Fruit fly (Drosophila melanogaster): ENCODE results near the gene EMC4.

The EMC4 gene

DNA sequence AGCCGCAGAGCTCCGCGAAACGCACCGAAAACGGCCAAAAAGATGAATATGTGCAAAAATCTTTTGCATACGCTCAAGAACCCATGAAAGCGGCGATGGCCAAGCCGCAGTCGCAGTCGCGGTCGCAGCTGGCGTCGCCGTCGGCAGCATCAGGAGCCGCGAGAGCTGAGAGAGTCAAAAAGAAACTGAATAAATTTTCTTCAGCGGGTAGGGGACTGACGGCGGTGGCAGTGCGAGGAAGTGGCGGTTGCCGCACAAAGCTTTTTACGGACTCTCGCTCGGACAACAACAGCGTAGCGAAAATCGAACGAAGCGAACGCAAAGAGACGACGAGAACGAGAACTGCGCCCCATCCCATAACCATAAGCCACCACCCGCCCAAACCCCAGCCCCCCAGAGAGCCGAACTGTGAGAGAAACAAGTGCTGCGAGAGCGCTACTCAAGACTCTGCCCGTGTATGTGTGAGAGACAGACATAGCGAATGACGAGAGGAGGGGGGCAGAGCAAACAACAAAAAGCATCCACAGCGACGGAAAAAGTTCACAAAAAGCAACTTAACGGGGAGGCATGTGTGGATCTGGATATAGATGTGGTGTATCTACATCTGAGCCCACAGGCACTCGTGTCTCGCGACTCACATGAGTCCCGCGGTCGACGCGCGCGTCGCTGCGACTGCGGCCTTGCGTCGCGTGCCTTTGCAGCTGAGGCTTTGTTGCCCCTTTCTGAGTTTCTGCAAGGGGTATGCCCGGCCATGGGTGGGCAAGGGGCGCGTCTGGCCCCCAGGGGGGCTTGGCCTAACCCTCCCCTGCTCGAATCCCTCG is 32.7 kb downstream of the EMC4 start, which contains the start of gene jim (continued):
- no peak for TF ChIP-seq CG8281 (tag; optimal IDR thresholded peaks at IDR 0.05)
- TF ChIP-seq PHDP (tag; optimal IDR thresholded peaks at IDR 0.05) = peak; percentile 28
- TF ChIP-seq Meics (GFP tag; optimal IDR thresholded peaks at IDR 0.05) = peak; percentile 4
- TF ChIP-seq crol (GFP tag; IDR thresholded peaks at IDR 0.05) = peak; percentile 97
- no peak for TF ChIP-seq Xrp1 (GFP tag; IDR thresholded peaks at IDR 0.05)
- TF ChIP-seq sob (GFP tag; IDR thresholded peaks at IDR 0.05) = no peak
- no peak for TF ChIP-seq sim (GFP tag; IDR thresholded peaks at IDR 0.05)
- no peak for TF ChIP-seq repo (GFP tag; optimal IDR thresholded peaks at IDR 0.05)
- no peak for TF ChIP-seq sens-2 (GFP tag; IDR thresholded peaks at IDR 0.05)
- no peak for TF ChIP-seq CG10209 (GFP tag; optimal IDR thresholded peaks at IDR 0.05)
- TF ChIP-seq C15 (GFP tag; IDR thresholded peaks at IDR 0.05) = no peak
- no peak for TF ChIP-seq Hr39 (optimal IDR thresholded peaks at IDR 0.05)
- no peak for TF ChIP-seq E2f2 (GFP tag; IDR thresholded peaks at IDR 0.05)
- TF ChIP-seq tgo (GFP tag; IDR thresholded peaks at IDR 0.05) = no peak
- no peak for TF ChIP-seq CrebB (tag; optimal IDR thresholded peaks at IDR 0.05)
- TF ChIP-seq CG4328 (GFP tag; optimal IDR thresholded peaks at IDR 0.05) = no peak
- peak; percentile 58 for TF ChIP-seq pros (GFP tag; optimal IDR thresholded peaks at IDR 0.05)
- no peak for TF ChIP-seq Bteb2 (GFP tag; optimal IDR thresholded peaks at IDR 0.05)
- no peak for TF ChIP-seq lola (GFP tag; optimal IDR thresholded peaks at IDR 0.05)
- TF ChIP-seq Med (GFP tag) = peak; percentile 77
- TF ChIP-seq prd (optimal IDR thresholded peaks at IDR 0.05) = no peak
- no peak for TF ChIP-seq prd (GFP tag; IDR thresholded peaks at IDR 0.05)
- TF ChIP-seq Adf1 (GFP tag; IDR thresholded peaks at IDR 0.05) = peak; percentile 98
- no peak for TF ChIP-seq CG30431 (GFP tag; optimal IDR thresholded peaks at IDR 0.05)
- peak; percentile 65 for TF ChIP-seq sna (GFP tag; IDR thresholded peaks at IDR 0.05; ENCODE audit: partially characterized antibody)
- no peak for TF ChIP-seq h (optimal IDR thresholded peaks at IDR 0.05)
- TF ChIP-seq CG1792 (GFP tag; optimal IDR thresholded peaks at IDR 0.05) = no peak
- TF ChIP-seq vfl (GFP tag; optimal IDR thresholded peaks at IDR 0.05) = no peak
- no peak; the same call in 2 of the 3 replicates for TF ChIP-seq Dbx (GFP tag; IDR thresholded peaks at IDR 0.05)
- TF ChIP-seq psq (GFP tag; optimal IDR thresholded peaks at IDR 0.05) = peak; percentile 9
- no peak for TF ChIP-seq CG13296 (GFP tag; optimal IDR thresholded peaks at IDR 0.05)
- TF ChIP-seq sug (tag; optimal IDR thresholded peaks at IDR 0.05) = peak; percentile 78
- TF ChIP-seq CG32772 (GFP tag; IDR thresholded peaks at IDR 0.05) = no peak
- no peak for TF ChIP-seq Lim3 (GFP tag; IDR thresholded peaks at IDR 0.05)
- TF ChIP-seq CG13424 (tag; optimal IDR thresholded peaks at IDR 0.05) = no peak
- peak; percentile 32; the same call in 1 of the 2 replicates for TF ChIP-seq Atf6 (GFP tag; IDR thresholded peaks at IDR 0.05)
- TF ChIP-seq da (GFP tag; optimal IDR thresholded peaks at IDR 0.05) = no peak
- TF ChIP-seq hb (GFP tag; IDR thresholded peaks at IDR 0.05; ENCODE audit: partially characterized antibody) = no peak
- no peak for TF ChIP-seq Opbp (GFP tag; IDR thresholded peaks at IDR 0.05; ENCODE audit: partially characterized antibody)
- TF ChIP-seq CG10654 (GFP tag; optimal IDR thresholded peaks at IDR 0.05) = no peak
- TF ChIP-seq CG1647 (GFP tag; optimal IDR thresholded peaks at IDR 0.05) = no peak
- TF ChIP-seq CG9797 (GFP tag; optimal IDR thresholded peaks at IDR 0.05) = no peak
- TF ChIP-seq eve (GFP tag; optimal IDR thresholded peaks at IDR 0.05) = no peak
- TF ChIP-seq tna (GFP tag; IDR thresholded peaks at IDR 0.05; ENCODE audit: partially characterized antibody) = no peak
- TF ChIP-seq jumu (GFP tag; optimal IDR thresholded peaks at IDR 0.05) = no peak
- TF ChIP-seq fd3F (GFP tag; optimal IDR thresholded peaks at IDR 0.05) = no peak
- no peak for TF ChIP-seq CG4820 (GFP tag; optimal IDR thresholded peaks at IDR 0.05)
- TF ChIP-seq Antp (GFP tag; optimal IDR thresholded peaks at IDR 0.05) = no peak
- no peak for TF ChIP-seq wor (GFP tag; IDR thresholded peaks at IDR 0.05)
- TF ChIP-seq H2.0 (GFP tag; IDR thresholded peaks at IDR 0.05) = no peak
- no peak for TF ChIP-seq twi (tag; optimal IDR thresholded peaks at IDR 0.05)
- no peak for TF ChIP-seq pum (GFP tag; optimal IDR thresholded peaks at IDR 0.05)
